Fruit fly (Drosophila melanogaster): ENCODE results near the gene Fum2.

dm6 chrX:6716170-6716569, 34.6 kb downstream of the Fum2 start:
- TF ChIP-seq psq (optimal IDR thresholded peaks at IDR 0.05) = no peak
- TF ChIP-seq CG8478 (optimal IDR thresholded peaks at IDR 0.05) = no peak
- no peak for TF ChIP-seq pan (optimal IDR thresholded peaks at IDR 0.05)
- no peak for TF ChIP-seq EcR (GFP tag; optimal IDR thresholded peaks at IDR 0.05)
- TF ChIP-seq usp (GFP tag; optimal IDR thresholded peaks at IDR 0.05) = no peak
- no peak for TF ChIP-seq Dll (optimal IDR thresholded peaks at IDR 0.05)

Measured in whole organism.